Worm (Caenorhabditis elegans): ENCODE measurements around the gene F56C3.7.

DNA sequence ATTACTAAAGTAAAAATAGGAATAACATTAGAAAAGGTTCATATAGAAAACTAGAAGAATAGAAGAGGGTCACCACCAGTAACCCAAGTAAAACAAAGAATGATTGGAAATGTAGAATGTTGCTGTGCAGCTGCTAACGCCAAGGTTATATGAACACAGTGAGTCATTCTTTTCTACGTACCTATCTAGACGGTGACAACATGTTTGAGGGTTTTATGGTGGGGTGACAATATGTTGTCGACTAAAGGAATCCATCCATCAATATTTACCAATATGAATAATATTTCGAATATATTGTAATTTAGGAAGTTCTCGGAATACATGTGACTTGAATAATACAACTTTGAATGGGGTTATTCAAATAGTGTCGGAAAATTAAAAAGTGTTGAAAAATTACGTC lies 30.7 kb upstream of the F56C3.7 start, which contains the start of gene ZK402.5:
- TF ChIP-seq unc-62 (GFP tag; optimal IDR thresholded peaks at IDR 0.05): no peak
- TF ChIP-seq pha-4 (tag; optimal IDR thresholded peaks at IDR 0.05): no peak
- TF ChIP-seq sem-2 (GFP tag; optimal IDR thresholded peaks at IDR 0.05): no peak
- TF ChIP-seq nhr-237 (tag; optimal IDR thresholded peaks at IDR 0.05): no peak
- no peak for TF ChIP-seq nhr-12 (tag; optimal IDR thresholded peaks at IDR 0.05)
- TF ChIP-seq lin-32 (GFP tag; optimal IDR thresholded peaks at IDR 0.05): no peak
- TF ChIP-seq nhr-76 (tag; optimal IDR thresholded peaks at IDR 0.05): no peak
- TF ChIP-seq elt-1 (tag; optimal IDR thresholded peaks at IDR 0.05; ENCODE audit: borderline replicate concordance, insufficient read depth): no peak
- no peak for TF ChIP-seq hlh-1 (tag; optimal IDR thresholded peaks at IDR 0.05)
- no peak for TF ChIP-seq elt-3 (tag; optimal IDR thresholded peaks at IDR 0.05)
- TF ChIP-seq sptf-1 (tag; optimal IDR thresholded peaks at IDR 0.05): no peak
- no peak for TF ChIP-seq blmp-1 (tag; optimal IDR thresholded peaks at IDR 0.05)
- TF ChIP-seq mls-2 (tag; optimal IDR thresholded peaks at IDR 0.05): no peak
